Fruit fly (Drosophila melanogaster) whole organism, embryonic: Measurements from ENCODE around the gene mus101.

Experiments
- Ada2b ChIP-seq: fragments of 200-800 bp; sonication (Bioruptor generic); IDR thresholded peaks from 2 replicates; pipeline ENCODE4 v1.3.6; 2022; ENCODE audit warnings: missing biosample characterization, missing genetic modification characterization
- Atf3 ChIP-seq: fragments of 200-800 bp; sonication (Bioruptor generic); optimal IDR thresholded peaks from 3 replicates; lab custom pipeline; 2016; ENCODE audit warnings: missing biosample characterization, missing genetic modification characterization
- Bteb2 ChIP-seq: fragments of 200-800 bp; sonication (Bioruptor generic); optimal IDR thresholded peaks from 2 replicates; lab custom pipeline; 2016; ENCODE audit warnings: missing biosample characterization, missing genetic modification characterization
- CG10565 ChIP-seq: fragments of 200-800 bp; sonication (Bioruptor generic); optimal IDR thresholded peaks from 3 replicates; lab custom pipeline; 2016; ENCODE audit warnings: missing biosample characterization, mild to moderate bottlenecking, missing genetic modification characterization
- CG10654 ChIP-seq: fragments of 200-800 bp; sonication (Bioruptor generic); optimal IDR thresholded peaks from 2 replicates; lab custom pipeline; 2016; ENCODE audit warnings: missing biosample characterization, missing genetic modification characterization
- CG10959 ChIP-seq: fragments of 200-800 bp; sonication (Bioruptor generic); IDR thresholded peaks from 2 replicates; pipeline ENCODE4 v1.3.6; 2022; ENCODE audit warnings: missing biosample characterization, missing genetic modification characterization
- CG11093 ChIP-seq: fragments of 200-800 bp; sonication (Bioruptor generic); IDR thresholded peaks from 3 replicates; pipeline ENCODE4 v1.3.6; 2022; ENCODE audit warnings: missing biosample characterization, missing genetic modification characterization
- CG11247 ChIP-seq: fragments of 200-800 bp; sonication (Bioruptor generic); IDR thresholded peaks from 2 replicates; pipeline ENCODE4 v1.3.6; 2022; ENCODE audit warnings: missing biosample characterization, missing genetic modification characterization
- CG11560 ChIP-seq: fragments of 200-800 bp; sonication (Bioruptor generic); IDR thresholded peaks from 3 replicates; pipeline ENCODE4 v1.3.6; 2022; ENCODE audit warnings: missing biosample characterization, missing genetic modification characterization
- CG11696 ChIP-seq: fragments of 200-800 bp; sonication (Bioruptor generic); IDR thresholded peaks from 2 replicates; pipeline ENCODE4 v1.3.6; 2022; ENCODE audit warnings: missing biosample characterization, missing genetic modification characterization
- CG12219 ChIP-seq: fragments of 200-800 bp; sonication (Bioruptor generic); optimal IDR thresholded peaks from 3 replicates; lab custom pipeline; 2018; ENCODE audit warnings: missing biosample characterization, mild to moderate bottlenecking, missing genetic modification characterization
- CG13287 ChIP-seq: fragments of 200-800 bp; sonication (Bioruptor generic); IDR thresholded peaks from 2 replicates; pipeline ENCODE4 v1.3.6; 2022; ENCODE audit warnings: missing biosample characterization, missing genetic modification characterization; ENCODE audit not compliant: partially characterized antibody
- CG13894 ChIP-seq: fragments of 200-800 bp; sonication (Bioruptor generic); optimal IDR thresholded peaks from 3 replicates; lab custom pipeline; 2018; ENCODE audit warnings: missing biosample characterization, mild to moderate bottlenecking, missing genetic modification characterization, moderate library complexity
- CG16863 ChIP-seq: fragments of 200-800 bp; sonication (Bioruptor generic); optimal IDR thresholded peaks from 3 replicates; lab custom pipeline; 2016; ENCODE audit warnings: missing biosample characterization, missing genetic modification characterization
- CG17612 ChIP-seq: fragments of 200-800 bp; sonication (Bioruptor generic); IDR thresholded peaks from 2 replicates; pipeline ENCODE4 v1.3.6; 2022; ENCODE audit warnings: missing biosample characterization, missing genetic modification characterization
- CG18262 ChIP-seq: fragments of 200-800 bp; optimal IDR thresholded peaks from 3 replicates; lab custom pipeline; 2019; ENCODE audit warnings: missing biosample characterization, mild to moderate bottlenecking, missing genetic modification characterization, moderate library complexity
- CG2199 ChIP-seq: fragments of 200-800 bp; sonication (Bioruptor generic); IDR thresholded peaks from 3 replicates; pipeline ENCODE4 v1.3.6; 2022; ENCODE audit warnings: missing biosample characterization, missing genetic modification characterization
- CG2678 ChIP-seq: fragments of 200-800 bp; sonication (Bioruptor generic); optimal IDR thresholded peaks from 3 replicates; lab custom pipeline; 2019; ENCODE audit warnings: missing biosample characterization, mild to moderate bottlenecking, missing genetic modification characterization, moderate library complexity
- CG3065 ChIP-seq: fragments of 200-800 bp; sonication (Bioruptor generic); optimal IDR thresholded peaks from 2 replicates; lab custom pipeline; 2016; ENCODE audit warnings: missing biosample characterization, missing genetic modification characterization
- CG3163 ChIP-seq: fragments of 200-800 bp; sonication (Bioruptor generic); optimal IDR thresholded peaks from 3 replicates; lab custom pipeline; 2016; ENCODE audit warnings: missing biosample characterization, missing genetic modification characterization
- CG34422 ChIP-seq: fragments of 200-800 bp; sonication (Bioruptor generic); IDR thresholded peaks from 3 replicates; pipeline ENCODE4 v1.3.6; 2022; ENCODE audit warnings: missing biosample characterization, missing genetic modification characterization
- CG6765 ChIP-seq: fragments of 200-800 bp; sonication (Bioruptor generic); optimal IDR thresholded peaks from 3 replicates; lab custom pipeline; 2017; ENCODE audit warnings: missing biosample characterization, mild to moderate bottlenecking, missing genetic modification characterization
- CG7963 ChIP-seq: fragments of 200-800 bp; sonication (Bioruptor generic); IDR thresholded peaks from 3 replicates; pipeline ENCODE4 v1.3.6; 2022; ENCODE audit warnings: missing biosample characterization, missing genetic modification characterization; ENCODE audit not compliant: partially characterized antibody
- Doc3 ChIP-seq: fragments of 200-800 bp; sonication (Bioruptor generic); IDR thresholded peaks from 3 replicates; pipeline ENCODE4 v1.3.6; 2022; ENCODE audit warnings: missing biosample characterization, missing genetic modification characterization; ENCODE audit not compliant: partially characterized antibody
- Hr3 ChIP-seq: fragments of 200-800 bp; sonication (Bioruptor generic); optimal IDR thresholded peaks from 3 replicates; lab custom pipeline; 2016; ENCODE audit warnings: missing biosample characterization, missing genetic modification characterization
- MESR4 ChIP-seq: fragments of 200-800 bp; sonication (Bioruptor generic); optimal IDR thresholded peaks from 2 replicates; lab custom pipeline; 2018; ENCODE audit warnings: missing biosample characterization, mild to moderate bottlenecking, missing genetic modification characterization, moderate library complexity
- Meics ChIP-seq: fragments of 200-800 bp; sonication (Bioruptor generic); optimal IDR thresholded peaks from 2 replicates; lab custom pipeline; 2017; ENCODE audit warnings: missing biosample characterization, mild to moderate bottlenecking, missing genetic modification characterization
- NC2α ChIP-seq: fragments of 200-800 bp; sonication (Bioruptor generic); optimal IDR thresholded peaks from 2 replicates; lab custom pipeline; 2016; ENCODE audit warnings: missing biosample characterization, missing genetic modification characterization
- Pdp1 ChIP-seq, 2 experiments: fragments of 200-800 bp; sonication (Bioruptor generic); optimal IDR thresholded peaks; 3 replicates each; lab custom pipeline; 2016; ENCODE audit warnings: missing biosample characterization in 2 of 2, missing genetic modification characterization in 2 of 2, mild to moderate bottlenecking in 1 of 2, moderate library complexity in 1 of 2
- Poxn ChIP-seq: fragments of 200-800 bp; sonication (Bioruptor generic); IDR thresholded peaks from 2 replicates; pipeline ENCODE4 v1.3.6; 2022; ENCODE audit warnings: missing biosample characterization, missing genetic modification characterization
- Scr ChIP-seq: fragments of 200-800 bp; sonication (Bioruptor generic); IDR thresholded peaks from 2 replicates; pipeline ENCODE4 v1.3.6; 2022; ENCODE audit warnings: missing biosample characterization, missing genetic modification characterization; ENCODE audit not compliant: partially characterized antibody
- Sox100B ChIP-seq: fragments of 200-800 bp; sonication (Bioruptor generic); optimal IDR thresholded peaks from 3 replicates; lab custom pipeline; 2018; ENCODE audit warnings: missing biosample characterization, mild to moderate bottlenecking, missing genetic modification characterization
- ap ChIP-seq: fragments of 200-800 bp; sonication (Bioruptor generic); IDR thresholded peaks from 2 replicates; pipeline ENCODE4 v1.3.6; 2022; ENCODE audit warnings: missing biosample characterization, missing genetic modification characterization
- bbx ChIP-seq: fragments of 200-800 bp; sonication (Bioruptor generic); IDR thresholded peaks from 2 replicates; pipeline ENCODE4 v1.3.6; 2022; ENCODE audit warnings: missing biosample characterization, missing genetic modification characterization; ENCODE audit not compliant: partially characterized antibody
- bcd ChIP-seq: fragments of 200-800 bp; sonication (Bioruptor generic); optimal IDR thresholded peaks from 2 replicates; lab custom pipeline; 2017; ENCODE audit warnings: missing biosample characterization, mild to moderate bottlenecking, missing genetic modification characterization
- cas ChIP-seq: fragments of 200-800 bp; sonication (Bioruptor generic); IDR thresholded peaks from 2 replicates; pipeline ENCODE4 v1.3.6; 2022; ENCODE audit warnings: missing biosample characterization, missing genetic modification characterization
- crc ChIP-seq: fragments of 200-800 bp; sonication (Bioruptor generic); optimal IDR thresholded peaks from 2 replicates; lab custom pipeline; 2016; ENCODE audit warnings: missing biosample characterization, missing genetic modification characterization
- cwo ChIP-seq: fragments of 200-800 bp; sonication (Bioruptor generic); optimal IDR thresholded peaks from 3 replicates; lab custom pipeline; 2017; ENCODE audit warnings: missing biosample characterization, missing genetic modification characterization, mild to moderate bottlenecking, moderate library complexity, missing genetic modification reagents
- gem ChIP-seq: fragments of 200-800 bp; sonication (Bioruptor generic); optimal IDR thresholded peaks from 2 replicates; lab custom pipeline; 2019; ENCODE audit warnings: missing biosample characterization, mild to moderate bottlenecking, missing genetic modification characterization, moderate library complexity
- gsb ChIP-seq: fragments of 200-800 bp; sonication (Bioruptor generic); IDR thresholded peaks from 2 replicates; pipeline ENCODE4 v1.3.6; 2022; ENCODE audit warnings: missing biosample characterization, missing genetic modification characterization
- hkb ChIP-seq, 2 experiments: fragments of 200-800 bp in 1 of 2; fragments of >200 bp in 1 of 2; sonication (Bioruptor generic) in 1 of 2; IDR thresholded peaks in 1 of 2; optimal IDR thresholded peaks in 1 of 2; 2 replicates each; pipeline versions ENCODE4 v1.3.6 to Lab custom; 2017 to 2022; ENCODE audit warnings: missing biosample characterization in 1 of 2, missing genetic modification characterization in 1 of 2
- insv ChIP-seq, 2 experiments: fragments of 200-800 bp; sonication (Bioruptor generic); optimal IDR thresholded peaks; 3 replicates each; lab custom pipeline; 2016 to 2018; ENCODE audit warnings: missing biosample characterization in 2 of 2, missing genetic modification characterization in 2 of 2
- jigr1 ChIP-seq: fragments of 200-800 bp; sonication (Bioruptor generic); IDR thresholded peaks from 3 replicates; pipeline ENCODE4 v1.3.6; 2022; ENCODE audit warnings: missing biosample characterization, missing genetic modification characterization
- jing ChIP-seq: fragments of 200-800 bp; sonication (Bioruptor generic); optimal IDR thresholded peaks from 2 replicates; lab custom pipeline; 2018; ENCODE audit warnings: missing biosample characterization, mild to moderate bottlenecking, missing genetic modification characterization
- lmd ChIP-seq: fragments of 200-800 bp; sonication (Bioruptor generic); IDR thresholded peaks from 2 replicates; pipeline ENCODE4 v1.3.6; 2022; ENCODE audit warnings: missing biosample characterization, missing genetic modification characterization
- odd ChIP-seq: fragments of 200-800 bp; sonication (Bioruptor generic); optimal IDR thresholded peaks from 2 replicates; lab custom pipeline; 2017; ENCODE audit warnings: missing biosample characterization, mild to moderate bottlenecking, missing genetic modification characterization
- pnt ChIP-seq: fragments of 200-800 bp; sonication (Bioruptor generic); optimal IDR thresholded peaks from 3 replicates; lab custom pipeline; 2016; ENCODE audit warnings: missing biosample characterization, missing genetic modification characterization
- rib ChIP-seq: fragments of 200-800 bp; sonication (Bioruptor generic); IDR thresholded peaks from 2 replicates; pipeline ENCODE4 v1.3.6; 2022; ENCODE audit warnings: missing biosample characterization, missing genetic modification characterization
- trh ChIP-seq: fragments of 200-800 bp; sonication (Bioruptor generic); optimal IDR thresholded peaks from 2 replicates; lab custom pipeline; 2016; ENCODE audit warnings: missing biosample characterization, missing genetic modification characterization
- vfl ChIP-seq: fragments of 200-800 bp; sonication (Bioruptor generic); optimal IDR thresholded peaks from 2 replicates; lab custom pipeline; 2016; ENCODE audit warnings: missing biosample characterization, missing genetic modification characterization

mus101 gene

DNA sequence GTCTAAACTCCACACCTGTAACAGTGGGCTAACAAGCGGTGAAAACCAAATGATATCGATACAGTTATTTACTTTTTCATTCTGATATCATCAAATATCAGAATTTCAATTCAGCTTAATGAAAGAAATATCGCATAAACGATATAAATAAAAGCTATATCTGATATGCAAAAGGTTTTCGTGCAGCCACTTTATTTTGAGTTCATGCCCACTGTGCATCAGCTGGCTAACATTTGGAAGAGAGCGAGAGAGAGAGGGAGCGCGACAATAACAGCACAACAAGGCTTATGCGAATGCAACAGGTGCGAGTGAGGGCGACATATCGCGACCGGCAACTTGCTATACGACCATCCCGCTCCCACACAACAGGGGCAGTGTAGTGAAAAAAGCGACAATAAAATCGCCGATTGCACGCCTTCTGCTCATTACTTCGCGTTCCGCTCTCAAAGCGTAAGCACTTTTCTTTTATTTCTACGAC is 17.4 kb downstream of the mus101 start, which contains the start of gene CG11151 (continued):
- peak; percentile 94 for TF ChIP-seq CG10959 (GFP tag; lab: Robert Waterston, UW)
- peak; percentile 97 for TF ChIP-seq Meics (GFP tag; lab: Kevin White, UChicago)
- TF ChIP-seq pnt = peak; percentile 96
- TF ChIP-seq Atf3 = peak; percentile 95
- peak; percentile 97 for TF ChIP-seq CG18262
- TF ChIP-seq CG13894 (tag; lab: Kevin White, UChicago) = peak; percentile 97
- peak; percentile 84; the same call in 1 of the 2 replicates for TF ChIP-seq cas (GFP tag; lab: Robert Waterston, UW)
- peak; percentile 97 for TF ChIP-seq crc (GFP tag; lab: Kevin White, UChicago)
- peak; percentile 95 for TF ChIP-seq vfl (GFP tag; lab: Kevin White, UChicago)
- peak; percentile 90 for TF ChIP-seq rib (GFP tag; lab: Robert Waterston, UW)
- TF ChIP-seq CG34422 (GFP tag; lab: Robert Waterston, UW) = peak; percentile 94
- peak; percentile 94 to 97 for TF ChIP-seq Pdp1 (GFP tag; optimal IDR thresholded peaks at IDR 0.05; lab: Kevin White, UChicago)
- peak; percentile 51 for TF ChIP-seq MESR4 (GFP tag; lab: Kevin White, UChicago)
- TF ChIP-seq Scr (GFP tag; lab: Robert Waterston, UW) = peak; percentile 58
- peak; percentile 94 for TF ChIP-seq odd (GFP tag; lab: Kevin White, UChicago)
- TF ChIP-seq CG2678 (tag; lab: Kevin White, UChicago) = peak; percentile 98
- TF ChIP-seq CG3065 (GFP tag; lab: Kevin White, UChicago) = peak; percentile 80
- peak; percentile 87 for TF ChIP-seq trh
- peak; percentile 98 for TF ChIP-seq CG12219 (GFP tag; lab: Kevin White, UChicago)
- peak; percentile 96 for TF ChIP-seq NC2α (GFP tag; lab: Kevin White, UChicago)
- peak; percentile 95 for TF ChIP-seq Bteb2 (GFP tag; lab: Kevin White, UChicago)
- peak; percentile 94 for TF ChIP-seq jing
- TF ChIP-seq CG2199 = peak; percentile 96
- TF ChIP-seq CG11247 = peak; percentile 89
- peak; percentile 86 for TF ChIP-seq Poxn (GFP tag; lab: Robert Waterston, UW)
- TF ChIP-seq CG6765 (GFP tag; lab: Kevin White, UChicago) = peak; percentile 85
- TF ChIP-seq ap (GFP tag; lab: Robert Waterston, UW) = peak; percentile 86
- peak; percentile 50; the same call in 2 of the 3 replicates for TF ChIP-seq CG7963 (GFP tag; lab: Robert Waterston, UW)
- peak; percentile 85 for TF ChIP-seq gsb (GFP tag; lab: Robert Waterston, UW)
- peak; percentile 96 for TF ChIP-seq bcd
- peak; percentile 99 for TF ChIP-seq gem
- TF ChIP-seq CG13287 (GFP tag; lab: Robert Waterston, UW) = peak; percentile 70
- TF ChIP-seq bbx (GFP tag; lab: Robert Waterston, UW) = peak; percentile 50; the same call in 1 of the 2 replicates
- TF ChIP-seq Ada2b = peak; percentile 95
- peak; percentile 90 for TF ChIP-seq CG17612 (GFP tag; lab: Robert Waterston, UW)
- TF ChIP-seq CG11696 = peak; percentile 87
- TF ChIP-seq lmd (GFP tag; lab: Robert Waterston, UW) = peak; percentile 93
- TF ChIP-seq Hr3 (GFP tag; lab: Kevin White, UChicago) = peak; percentile 94
- TF ChIP-seq CG11093 = peak; percentile 85
- 0 out of 3 replicates have a peak, but pooled peaks have one; percentile 30 for TF ChIP-seq Doc3 (GFP tag; lab: Robert Waterston, UW)
- TF ChIP-seq CG16863 (GFP tag; lab: Kevin White, UChicago) = peak; percentile 97
- peak; percentile 40 to 77 for TF ChIP-seq insv (GFP tag; optimal IDR thresholded peaks at IDR 0.05; lab: Kevin White, UChicago)
- peak; percentile 94 for TF ChIP-seq cwo (GFP tag; lab: Kevin White, UChicago)
- TF ChIP-seq CG10654 (GFP tag; lab: Kevin White, UChicago) = peak; percentile 95
- peak; percentile 82 for TF ChIP-seq jigr1
- no peak for TF ChIP-seq hkb (optimal IDR thresholded peaks at IDR 0.05; lab: Kevin White, UChicago)
- peak; percentile 97 for TF ChIP-seq hkb (GFP tag; IDR thresholded peaks at IDR 0.05; lab: Robert Waterston, UW)
- peak; percentile 94 for TF ChIP-seq Sox100B (GFP tag; lab: Kevin White, UChicago)
- TF ChIP-seq CG11560 = peak; percentile 78
- TF ChIP-seq CG10565 = peak; percentile 82
- TF ChIP-seq CG3163 (GFP tag; lab: Kevin White, UChicago) = peak; percentile 88
